Worm (Caenorhabditis elegans) whole organism, L2 larva: ENCODE results near the gene eor-1.

Experiments
- blmp-1 ChIP-seq: sonication (generic microtip); optimal IDR thresholded peaks from 2 replicates; lab custom pipeline; 2017; ENCODE audit warnings: missing genetic modification characterization, mild to moderate bottlenecking, missing compliant biosample characterization, antibody characterized with exemption, moderate library complexity; ENCODE audit not compliant: insufficient read depth
- elt-3 ChIP-seq: sonication (generic microtip); optimal IDR thresholded peaks from 2 replicates; lab custom pipeline; 2017; ENCODE audit warnings: missing biosample characterization, missing genetic modification characterization
- fos-1 ChIP-seq: fragments of 150-350 bp; optimal IDR thresholded peaks from 2 replicates; lab custom pipeline; 2014; ENCODE audit warnings: missing biosample characterization, missing genetic modification characterization
- lsy-2 ChIP-seq, 2 experiments: fragments of 150-350 bp in 1 of 2; sonication (generic microtip) in 1 of 2; optimal IDR thresholded peaks; 2 replicates each; lab custom pipeline; 2014 to 2017; ENCODE audit warnings: missing biosample characterization in 2 of 2, missing genetic modification characterization in 2 of 2
- nhr-6 ChIP-seq: fragments of 150-350 bp; optimal IDR thresholded peaks from 2 replicates; lab custom pipeline; 2014; ENCODE audit warnings: missing biosample characterization, missing genetic modification characterization
- unc-62 ChIP-seq: fragments of 150-350 bp; optimal IDR thresholded peaks from 2 replicates; lab custom pipeline; 2014; ENCODE audit warnings: missing biosample characterization, missing genetic modification reagents, missing genetic modification characterization
- zag-1 ChIP-seq: fragments of 150-350 bp; optimal IDR thresholded peaks from 2 replicates; lab custom pipeline; 2014; ENCODE audit warnings: missing biosample characterization, missing genetic modification characterization

DNA sequence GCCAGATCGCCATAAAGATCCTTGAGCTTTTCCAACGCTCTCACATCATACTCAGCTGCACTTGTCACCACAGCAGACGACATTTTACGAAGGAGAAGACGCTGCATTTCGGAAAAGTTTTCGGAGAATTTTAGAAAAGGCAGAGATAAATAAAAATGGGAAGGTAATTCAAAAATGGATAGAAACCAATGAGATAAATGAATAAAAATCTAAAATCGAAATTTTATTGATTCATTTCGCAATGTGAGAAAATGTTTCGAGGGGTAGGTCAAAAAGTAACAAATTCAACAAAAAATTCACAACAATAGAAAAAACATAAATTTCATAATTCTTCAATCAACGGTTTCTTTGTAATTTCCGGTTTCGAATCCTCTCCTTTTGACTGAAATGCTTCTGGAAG, 7.5 kb upstream of the eor-1 start, which contains the start of gene dpf-5:
- no peak for TF ChIP-seq elt-3
- no peak for TF ChIP-seq blmp-1
- no peak for TF ChIP-seq fos-1
- no peak for TF ChIP-seq lsy-2 (tag; optimal IDR thresholded peaks at IDR 0.05; lab: Kevin White, UChicago)
- TF ChIP-seq nhr-6 (tag; lab: Kevin White, UChicago) = no peak
- TF ChIP-seq unc-62 (GFP tag; lab: Kevin White, UChicago) = no peak
- no peak for TF ChIP-seq zag-1
